Fruit fly (Drosophila melanogaster) whole organism, embryonic: Measurements from ENCODE around the gene REG.

Source experiments
- Antp ChIP-seq: fragments of 200-800 bp; sonication (Bioruptor generic); optimal IDR thresholded peaks from 3 replicates; lab custom pipeline; 2016; ENCODE audit warnings: missing biosample characterization, missing genetic modification characterization
- Bteb2 ChIP-seq: fragments of 200-800 bp; sonication (Bioruptor generic); optimal IDR thresholded peaks from 2 replicates; lab custom pipeline; 2016; ENCODE audit warnings: missing biosample characterization, missing genetic modification characterization
- CG10366 ChIP-seq: fragments of 200-800 bp; sonication (Bioruptor generic); IDR thresholded peaks from 2 replicates; pipeline ENCODE4 v1.3.6; 2022; ENCODE audit warnings: missing biosample characterization, missing genetic modification characterization
- CG12299 ChIP-seq: fragments of 200-800 bp; sonication (Bioruptor generic); optimal IDR thresholded peaks from 2 replicates; lab custom pipeline; 2018; ENCODE audit warnings: missing biosample characterization, mild to moderate bottlenecking, missing genetic modification characterization
- CG13287 ChIP-seq: fragments of 200-800 bp; sonication (Bioruptor generic); IDR thresholded peaks from 2 replicates; pipeline ENCODE4 v1.3.6; 2022; ENCODE audit warnings: missing biosample characterization, missing genetic modification characterization; ENCODE audit not compliant: partially characterized antibody
- CG13296 ChIP-seq: fragments of 200-800 bp; sonication (Bioruptor generic); optimal IDR thresholded peaks from 3 replicates; lab custom pipeline; 2018; ENCODE audit warnings: missing biosample characterization, mild to moderate bottlenecking, missing genetic modification characterization
- CG13624 ChIP-seq: fragments of 200-800 bp; sonication (Bioruptor generic); optimal IDR thresholded peaks from 2 replicates; lab custom pipeline; 2016; ENCODE audit warnings: missing biosample characterization, missing genetic modification characterization
- CG15601 ChIP-seq: fragments of 200-800 bp; sonication (Bioruptor generic); optimal IDR thresholded peaks from 3 replicates; lab custom pipeline; 2019; ENCODE audit warnings: missing biosample characterization, mild to moderate bottlenecking, missing genetic modification characterization, moderate library complexity
- CG17385 ChIP-seq: fragments of 200-800 bp; sonication (Bioruptor generic); optimal IDR thresholded peaks from 3 replicates; lab custom pipeline; 2018; ENCODE audit warnings: missing biosample characterization, mild to moderate bottlenecking, missing genetic modification characterization
- CG18011 ChIP-seq: fragments of 200-800 bp; sonication (Bioruptor generic); optimal IDR thresholded peaks from 2 replicates; lab custom pipeline; 2017; ENCODE audit warnings: missing biosample characterization, missing genetic modification characterization, mild to moderate bottlenecking, moderate library complexity, missing genotype
- CG3847 ChIP-seq: fragments of 200-800 bp; sonication (Bioruptor generic); IDR thresholded peaks from 2 replicates; pipeline ENCODE4 v1.3.6; 2022; ENCODE audit warnings: missing biosample characterization, missing genetic modification characterization
- CG42726 ChIP-seq: fragments of 200-800 bp; sonication (Bioruptor generic); IDR thresholded peaks from 2 replicates; pipeline ENCODE4 v1.3.6; 2022; ENCODE audit warnings: missing biosample characterization, missing genetic modification characterization; ENCODE audit not compliant: partially characterized antibody
- CG4854 ChIP-seq: fragments of 200-800 bp; sonication (Bioruptor generic); optimal IDR thresholded peaks from 2 replicates; lab custom pipeline; 2016; ENCODE audit warnings: missing biosample characterization, missing genetic modification characterization, inconsistent platforms
- CG6683 ChIP-seq: fragments of 200-800 bp; sonication (Bioruptor generic); optimal IDR thresholded peaks from 2 replicates; lab custom pipeline; 2017; ENCODE audit warnings: missing biosample characterization, mild to moderate bottlenecking, missing genetic modification characterization, missing genetic modification reagents
- CG6854 ChIP-seq: fragments of 200-800 bp; sonication (Bioruptor generic); optimal IDR thresholded peaks from 3 replicates; lab custom pipeline; 2017; ENCODE audit warnings: missing biosample characterization, mild to moderate bottlenecking, missing genetic modification characterization
- CG7556 ChIP-seq: fragments of 200-800 bp; sonication (Bioruptor generic); optimal IDR thresholded peaks from 2 replicates; lab custom pipeline; 2017; ENCODE audit warnings: missing biosample characterization, mild to moderate bottlenecking, missing genetic modification characterization
- CG7839 ChIP-seq: fragments of 200-800 bp; sonication (Bioruptor generic); optimal IDR thresholded peaks from 3 replicates; lab custom pipeline; 2018; ENCODE audit warnings: missing biosample characterization, mild to moderate bottlenecking, missing genetic modification characterization, moderate library complexity
- CG7963 ChIP-seq: fragments of 200-800 bp; sonication (Bioruptor generic); IDR thresholded peaks from 3 replicates; pipeline ENCODE4 v1.3.6; 2022; ENCODE audit warnings: missing biosample characterization, missing genetic modification characterization; ENCODE audit not compliant: partially characterized antibody
- CG7987 ChIP-seq: fragments of 200-800 bp; sonication (Bioruptor generic); optimal IDR thresholded peaks from 2 replicates; lab custom pipeline; 2018; ENCODE audit warnings: missing biosample characterization, mild to moderate bottlenecking, missing genetic modification characterization, moderate library complexity
- CG9215 ChIP-seq: fragments of 200-800 bp; sonication (Bioruptor generic); IDR thresholded peaks from 2 replicates; pipeline ENCODE4 v1.3.6; 2022; ENCODE audit warnings: missing biosample characterization, missing genetic modification characterization
- CG9437 ChIP-seq: fragments of 200-800 bp; sonication (Bioruptor generic); optimal IDR thresholded peaks from 2 replicates; lab custom pipeline; 2018; ENCODE audit warnings: missing biosample characterization, mild to moderate bottlenecking, missing genetic modification characterization
- CkIIα-i1 ChIP-seq: fragments of 200-800 bp; sonication (Bioruptor generic); IDR thresholded peaks from 2 replicates; pipeline ENCODE4 v1.3.6; 2022; ENCODE audit warnings: missing biosample characterization, missing genetic modification characterization
- D19B ChIP-seq: fragments of 200-800 bp; sonication (Bioruptor generic); optimal IDR thresholded peaks from 2 replicates; lab custom pipeline; 2017; ENCODE audit warnings: missing biosample characterization, mild to moderate bottlenecking, missing genetic modification characterization
- Dek ChIP-seq: fragments of 200-800 bp; sonication (Bioruptor generic); optimal IDR thresholded peaks from 3 replicates; lab custom pipeline; 2019; ENCODE audit warnings: missing biosample characterization, mild to moderate bottlenecking, missing genetic modification characterization, moderate library complexity
- Gug ChIP-seq: fragments of 200-800 bp; sonication (Bioruptor generic); IDR thresholded peaks from 4 replicates; pipeline ENCODE4 v1.3.6; 2022; ENCODE audit warnings: missing biosample characterization, missing genetic modification characterization
- H15 ChIP-seq: fragments of 200-800 bp; sonication (Bioruptor generic); IDR thresholded peaks from 3 replicates; pipeline ENCODE4 v1.3.6; 2022; ENCODE audit warnings: missing biosample characterization, missing genetic modification characterization
- HHEX ChIP-seq: fragments of 200-800 bp; sonication (Bioruptor generic); optimal IDR thresholded peaks from 3 replicates; lab custom pipeline; 2017; ENCODE audit warnings: missing biosample characterization, mild to moderate bottlenecking, missing genetic modification characterization, missing genetic modification reagents
- HmgD ChIP-seq: fragments of 200-800 bp; sonication (Bioruptor generic); optimal IDR thresholded peaks from 3 replicates; lab custom pipeline; 2016; ENCODE audit warnings: missing biosample characterization, missing genetic modification characterization
- Mrtf ChIP-seq: fragments of 200-800 bp; sonication (Bioruptor generic); IDR thresholded peaks from 3 replicates; pipeline ENCODE4 v1.3.6; 2022; ENCODE audit warnings: missing biosample characterization, missing genetic modification characterization
- Side ChIP-seq: fragments of 200-800 bp; sonication (Bioruptor generic); optimal IDR thresholded peaks from 2 replicates; lab custom pipeline; 2016; ENCODE audit warnings: missing biosample characterization, missing genetic modification characterization
- Xrp1 ChIP-seq: fragments of 200-800 bp; sonication (Bioruptor generic); IDR thresholded peaks from 2 replicates; pipeline ENCODE4 v1.3.6; 2022; ENCODE audit warnings: missing biosample characterization, missing genetic modification characterization
- ap ChIP-seq: fragments of 200-800 bp; sonication (Bioruptor generic); IDR thresholded peaks from 2 replicates; pipeline ENCODE4 v1.3.6; 2022; ENCODE audit warnings: missing biosample characterization, missing genetic modification characterization
- bbx ChIP-seq: fragments of 200-800 bp; sonication (Bioruptor generic); IDR thresholded peaks from 2 replicates; pipeline ENCODE4 v1.3.6; 2022; ENCODE audit warnings: missing biosample characterization, missing genetic modification characterization; ENCODE audit not compliant: partially characterized antibody
- cg ChIP-seq: fragments of 200-800 bp; sonication (Bioruptor generic); optimal IDR thresholded peaks from 3 replicates; lab custom pipeline; 2019; ENCODE audit warnings: missing biosample characterization, mild to moderate bottlenecking, missing genetic modification characterization, moderate library complexity
- chinmo ChIP-seq: fragments of 200-800 bp; sonication (Bioruptor generic); IDR thresholded peaks from 4 replicates; pipeline ENCODE4 v1.3.6; 2022; ENCODE audit warnings: missing biosample characterization, missing genetic modification characterization; ENCODE audit not compliant: partially characterized antibody
- dm ChIP-seq: fragments of 200-800 bp; sonication (Bioruptor generic); optimal IDR thresholded peaks from 3 replicates; lab custom pipeline; 2016; ENCODE audit warnings: missing biosample characterization, missing genetic modification characterization
- fd102C ChIP-seq: fragments of 200-800 bp; sonication (Bioruptor generic); optimal IDR thresholded peaks from 2 replicates; lab custom pipeline; 2018; ENCODE audit warnings: missing biosample characterization, mild to moderate bottlenecking, missing genetic modification characterization, moderate library complexity
- ftz-f1 ChIP-seq: fragments of 200-800 bp; sonication (Bioruptor generic); optimal IDR thresholded peaks from 2 replicates; lab custom pipeline; 2016; ENCODE audit warnings: missing biosample characterization, missing genetic modification characterization
- gem ChIP-seq: fragments of 200-800 bp; sonication (Bioruptor generic); optimal IDR thresholded peaks from 2 replicates; lab custom pipeline; 2019; ENCODE audit warnings: missing biosample characterization, mild to moderate bottlenecking, missing genetic modification characterization, moderate library complexity
- h ChIP-seq: fragments of >200 bp; optimal IDR thresholded peaks from 2 replicates; lab custom pipeline; 2017
- hbn ChIP-seq: fragments of 200-800 bp; sonication (Bioruptor generic); IDR thresholded peaks from 2 replicates; pipeline ENCODE4 v1.3.6; 2022; ENCODE audit warnings: missing biosample characterization, missing genetic modification characterization; ENCODE audit not compliant: partially characterized antibody
- nmo ChIP-seq: fragments of 200-800 bp; sonication (Bioruptor generic); optimal IDR thresholded peaks from 2 replicates; lab custom pipeline; 2018; ENCODE audit warnings: missing biosample characterization, mild to moderate bottlenecking, missing genetic modification characterization, moderate library complexity
- pan ChIP-seq, 4 experiments: fragments of >200 bp in 3 of 4; fragments of 200-800 bp in 1 of 4; sonication (Bioruptor generic) in 1 of 4; optimal IDR thresholded peaks in 3 of 4; IDR thresholded peaks in 1 of 4; 2 replicates each; pipeline versions ENCODE4 v1.3.6 to Lab custom; 2017 to 2022; ENCODE audit warnings: missing biosample characterization in 2 of 4, missing genetic modification characterization in 2 of 4, mixed read lengths in 1 of 4
- pita ChIP-seq: fragments of 200-800 bp; sonication (Bioruptor generic); optimal IDR thresholded peaks from 2 replicates; lab custom pipeline; 2017; ENCODE audit warnings: missing biosample characterization, mild to moderate bottlenecking, missing genetic modification characterization
- sim ChIP-seq: fragments of 200-800 bp; sonication (Bioruptor generic); IDR thresholded peaks from 2 replicates; pipeline ENCODE4 v1.3.6; 2022; ENCODE audit warnings: missing biosample characterization, missing genetic modification characterization
- stwl ChIP-seq: fragments of 200-800 bp; sonication (Bioruptor generic); optimal IDR thresholded peaks from 3 replicates; lab custom pipeline; 2018; ENCODE audit warnings: missing biosample characterization, mild to moderate bottlenecking, missing genetic modification characterization, moderate library complexity
- wdn ChIP-seq: fragments of 200-800 bp; sonication (Bioruptor generic); IDR thresholded peaks from 2 replicates; pipeline ENCODE4 v1.3.6; 2022; ENCODE audit warnings: missing biosample characterization, missing genetic modification characterization
- zen ChIP-seq: fragments of 200-800 bp; sonication (Bioruptor generic); optimal IDR thresholded peaks from 3 replicates; lab custom pipeline; 2018; ENCODE audit warnings: missing biosample characterization, mild to moderate bottlenecking, missing genetic modification characterization, moderate library complexity

REG gene

dm6 chrX:13232406-13233195 lies 20.5 kb downstream of the REG start (continued):
- TF ChIP-seq bbx (GFP tag; lab: Robert Waterston, UW): no peak
- peak; percentile 78 for TF ChIP-seq gem (tag; lab: Kevin White, UChicago)
- peak; percentile 57 for TF ChIP-seq CG3847
- TF ChIP-seq Bteb2: no peak
- TF ChIP-seq nmo (GFP tag; lab: Kevin White, UChicago): peak; percentile 49
- no peak for TF ChIP-seq CG42726 (GFP tag; lab: Robert Waterston, UW)
- TF ChIP-seq dm: peak; percentile 44
- TF ChIP-seq CkIIα-i1 (GFP tag; lab: Robert Waterston, UW): no peak
- TF ChIP-seq CG17385 (GFP tag; lab: Kevin White, UChicago): peak; percentile 60
- TF ChIP-seq Xrp1 (GFP tag; lab: Robert Waterston, UW): peak; percentile 81
- TF ChIP-seq pita: no peak
- peak; percentile 52 for TF ChIP-seq CG15601 (tag; lab: Kevin White, UChicago)
- TF ChIP-seq CG7839 (tag; lab: Kevin White, UChicago): peak; percentile 77
- peak; percentile 56 for TF ChIP-seq Side (GFP tag; lab: Kevin White, UChicago)
- no peak for TF ChIP-seq fd102C (GFP tag; lab: Kevin White, UChicago)
- TF ChIP-seq sim: peak; percentile 52; the same call in 1 of the 2 replicates
- peak; percentile 15 for TF ChIP-seq D19B (GFP tag; lab: Kevin White, UChicago)
- 0 out of 4 replicates have a peak, but pooled peaks have one; percentile 53 for TF ChIP-seq chinmo (GFP tag; lab: Robert Waterston, UW)
- no peak for TF ChIP-seq h (lab: Kevin White, UChicago)
- TF ChIP-seq Dek (tag; lab: Kevin White, UChicago): peak; percentile 24
- TF ChIP-seq Gug (GFP tag; lab: Robert Waterston, UW): peak; percentile 87
- TF ChIP-seq CG7963 (GFP tag; lab: Robert Waterston, UW): no peak
- peak; percentile 84 for TF ChIP-seq ap (GFP tag; lab: Robert Waterston, UW)
- TF ChIP-seq ftz-f1: no peak
- no peak for TF ChIP-seq CG7987 (GFP tag; lab: Kevin White, UChicago)
- peak; percentile 75 for TF ChIP-seq CG7556 (GFP tag; lab: Kevin White, UChicago)
- peak; percentile 4 for TF ChIP-seq CG13296
- TF ChIP-seq CG4854: peak; percentile 31
- peak; percentile 1 for TF ChIP-seq CG18011 (GFP tag; lab: Kevin White, UChicago)
- TF ChIP-seq CG10366: peak; percentile 86
- peak; percentile 76 for TF ChIP-seq Antp (GFP tag; lab: Kevin White, UChicago)
- peak; percentile 81 for TF ChIP-seq HHEX (GFP tag; lab: Kevin White, UChicago)
- TF ChIP-seq CG13287: no peak
- TF ChIP-seq CG13624 (GFP tag; lab: Kevin White, UChicago): peak; percentile 55
- no peak for TF ChIP-seq hbn
- peak; percentile 79 for TF ChIP-seq Mrtf (GFP tag; lab: Robert Waterston, UW)
- TF ChIP-seq CG6854 (GFP tag; lab: Kevin White, UChicago): peak; percentile 19
- peak; percentile 50; the same call in 1 of the 2 replicates for TF ChIP-seq CG9215 (GFP tag; lab: Robert Waterston, UW)
- TF ChIP-seq zen (tag; lab: Kevin White, UChicago): no peak
- no peak for TF ChIP-seq pan (optimal IDR thresholded peaks at IDR 0.05; lab: Kevin White, UChicago)
- TF ChIP-seq pan (GFP tag; optimal IDR thresholded peaks at IDR 0.05 in 1 of 2, IDR thresholded peaks at IDR 0.05 in 1 of 2): peak in 1 of 2 experiments; percentile 84
- TF ChIP-seq stwl (tag; lab: Kevin White, UChicago): no peak
- peak; percentile 84 for TF ChIP-seq H15 (GFP tag; lab: Robert Waterston, UW)
- TF ChIP-seq HmgD: no peak
- TF ChIP-seq cg (GFP tag; lab: Kevin White, UChicago): peak; percentile 18
- TF ChIP-seq CG12299 (tag; lab: Kevin White, UChicago): no peak
- peak; percentile 44; the same call in 1 of the 2 replicates for TF ChIP-seq wdn (GFP tag; lab: Robert Waterston, UW)
- peak; percentile 44 for TF ChIP-seq CG6683
- peak; percentile 46 for TF ChIP-seq CG9437 (GFP tag; lab: Kevin White, UChicago)
